Worm (Caenorhabditis elegans): Measurements from ENCODE around the gene gly-6.

DNA sequence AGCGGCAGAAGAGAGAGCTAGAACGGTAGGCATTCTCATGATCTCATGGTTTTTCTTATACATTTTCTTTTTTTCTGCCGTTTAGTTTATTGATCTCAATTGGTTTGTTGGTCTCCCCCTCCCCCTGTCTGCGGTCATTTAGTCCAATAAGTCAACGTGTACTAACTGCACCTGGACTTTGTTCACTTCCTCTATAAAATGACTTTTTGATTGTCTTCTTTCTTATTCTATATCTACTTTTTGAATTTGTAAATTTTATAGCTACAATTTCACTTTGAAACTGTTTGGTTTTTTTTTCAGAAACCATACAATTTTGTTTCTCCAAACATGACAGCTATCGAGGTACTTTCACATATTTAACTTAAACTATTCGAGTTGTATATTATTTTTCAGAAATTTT is 36.6 kb upstream of the gly-6 start, which contains the start of gene ckb-2:
- TF ChIP-seq dao-5 (tag; optimal IDR thresholded peaks at IDR 0.05) (no peak), him-1 (tag; optimal IDR thresholded peaks at IDR 0.05) (no peak), W03F9.2 (tag; optimal IDR thresholded peaks at IDR 0.05) (no peak)

All from whole organism, L4/young adult.